Worm (Caenorhabditis elegans) whole organism, L4/young adult: ENCODE results near the gene acl-9.

Source experiments
- W03F9.2 ChIP-seq: fragments of 150-350 bp; optimal IDR thresholded peaks from 2 replicates; lab custom pipeline; 2014; ENCODE audit warnings: missing biosample characterization, missing genetic modification characterization
- dao-5 ChIP-seq: sonication (generic microtip); optimal IDR thresholded peaks from 2 replicates; lab custom pipeline; 2016; ENCODE audit warnings: missing genotype, missing genetic modification characterization, moderate library complexity, missing compliant biosample characterization
- him-1 ChIP-seq: sonication (generic microtip); optimal IDR thresholded peaks from 2 replicates; lab custom pipeline; 2016; ENCODE audit warnings: missing genotype, missing genetic modification reagents, missing genetic modification characterization, missing compliant biosample characterization

acl-9 gene

ce11 chrV:6453122-6453521 lies at the start of gene acl-9:
Gene acl-9 (plus strand): TSS chrV:6453226.
- TF ChIP-seq him-1 = no peak
- no peak for TF ChIP-seq W03F9.2 (tag; lab: Kevin White, UChicago)
- TF ChIP-seq dao-5 (tag; lab: Kevin White, UChicago) = no peak

- TF ChIP-seq dao-5 (tag; lab: Kevin White, UChicago) (no peak), him-1 (no peak), W03F9.2 (tag; lab: Kevin White, UChicago) (no peak)
These were observed 45.4 kb upstream of the acl-9 start for ce11 chrV:6407587-6407986.

ce11 chrV:6408733-6409227 lies 44.2 kb upstream of the acl-9 start, which contains the start of gene bcf-1:
Gene bcf-1 (minus strand): TSS chrV:6408783.
- TF ChIP-seq dao-5 (tag; lab: Kevin White, UChicago) (no peak), him-1 (no peak), W03F9.2 (tag; lab: Kevin White, UChicago) (no peak)

DNA sequence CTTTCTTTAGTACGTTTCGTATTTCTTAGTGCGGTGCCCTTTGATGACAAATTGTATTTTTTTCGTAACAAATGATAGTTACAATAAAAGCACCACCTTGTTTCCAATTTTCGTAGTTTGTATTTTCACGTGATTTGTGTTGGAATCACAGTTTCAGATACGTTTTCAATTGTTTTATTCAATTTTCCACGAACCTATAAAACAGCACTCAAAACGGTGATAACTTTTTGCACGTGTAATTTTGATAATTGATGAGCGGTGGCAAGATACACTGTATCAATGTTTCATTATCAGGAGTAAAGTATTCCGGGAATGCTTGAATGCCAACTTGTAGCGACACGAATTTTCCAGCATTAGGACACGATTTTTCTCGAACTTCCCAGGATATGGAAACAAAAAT lies 41.9 kb upstream of the acl-9 start:
- TF ChIP-seq W03F9.2 (tag; lab: Kevin White, UChicago) (no peak), him-1 (no peak), dao-5 (tag; lab: Kevin White, UChicago) (no peak)

ce11 chrV:6413057-6413456 lies 40.0 kb upstream of the acl-9 start:
- TF ChIP-seq dao-5 (tag; lab: Kevin White, UChicago) (no peak), him-1 (no peak), W03F9.2 (tag; lab: Kevin White, UChicago) (no peak)

DNA sequence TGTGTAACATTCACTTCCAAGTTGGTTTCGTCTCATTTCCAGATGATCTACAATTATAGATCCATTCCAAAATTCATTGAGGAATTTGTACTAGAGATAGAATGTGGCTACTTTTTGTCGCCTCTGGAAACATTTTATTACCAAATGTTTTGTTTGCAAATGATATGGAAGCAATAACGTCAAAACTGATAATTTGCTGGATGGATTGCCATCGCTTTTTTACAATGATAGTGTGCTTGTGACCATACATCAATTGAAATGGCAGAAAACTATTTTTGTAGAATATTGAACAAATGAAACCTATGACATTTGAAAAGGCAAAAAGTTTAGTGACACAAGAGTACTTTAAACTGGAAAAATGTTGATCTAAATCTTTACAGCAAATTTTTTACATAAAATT lies 38.6 kb upstream of the acl-9 start:
- TF ChIP-seq W03F9.2 (tag; lab: Kevin White, UChicago) = no peak
- no peak for TF ChIP-seq him-1

- TF ChIP-seq W03F9.2 (tag; lab: Kevin White, UChicago) (no peak), him-1 (no peak)
These were observed 38.0 kb upstream of the acl-9 start, which contains the start of gene cht-6 for ce11 chrV:6414985-6415384. Gene cht-6 (plus strand): TSS chrV:6414993.

- TF ChIP-seq dao-5 (tag; lab: Kevin White, UChicago) = no peak
- no peak for TF ChIP-seq him-1
- no peak for TF ChIP-seq W03F9.2 (tag; lab: Kevin White, UChicago)
These were observed 29.0 kb upstream of the acl-9 start, which contains the start of gene urb-1 for ce11 chrV:6424055-6424454. Gene urb-1 (minus strand): TSS chrV:6424155.

DNA sequence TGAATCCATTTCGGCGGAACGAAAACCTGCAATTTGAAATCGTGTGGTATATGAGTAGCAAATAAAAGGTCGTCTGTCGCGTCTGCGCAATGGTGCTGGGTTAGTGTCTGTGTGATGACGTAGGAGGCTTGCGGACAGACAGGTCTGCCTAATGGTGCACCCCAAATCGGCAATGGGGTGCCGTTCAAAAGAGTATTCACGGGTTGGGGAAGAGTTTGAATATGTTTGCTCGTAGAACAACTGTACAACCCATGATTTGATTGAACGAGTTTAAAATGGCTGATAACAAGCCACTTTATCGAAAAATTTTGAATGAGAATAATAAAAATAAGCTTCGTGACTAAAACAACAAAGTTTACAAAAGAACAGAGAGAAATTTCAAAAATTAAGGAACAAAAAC lies 27.1 kb upstream of the acl-9 start, which contains the start of gene T05H4.11:
TSS of gene T05H4.11 (minus strand) at position 335 of the 400 bp plus-strand sequence.
- TF ChIP-seq W03F9.2 (tag; lab: Kevin White, UChicago) (no peak), dao-5 (tag; lab: Kevin White, UChicago) (no peak), him-1 (no peak)

ce11 chrV:6426843-6427242 lies 26.2 kb upstream of the acl-9 start, which contains the start of gene atp-4:
Gene atp-4 (minus strand): TSS chrV:6427112.
- no peak for TF ChIP-seq W03F9.2 (tag; lab: Kevin White, UChicago)
- no peak for TF ChIP-seq dao-5 (tag; lab: Kevin White, UChicago)
- TF ChIP-seq him-1 = no peak

DNA sequence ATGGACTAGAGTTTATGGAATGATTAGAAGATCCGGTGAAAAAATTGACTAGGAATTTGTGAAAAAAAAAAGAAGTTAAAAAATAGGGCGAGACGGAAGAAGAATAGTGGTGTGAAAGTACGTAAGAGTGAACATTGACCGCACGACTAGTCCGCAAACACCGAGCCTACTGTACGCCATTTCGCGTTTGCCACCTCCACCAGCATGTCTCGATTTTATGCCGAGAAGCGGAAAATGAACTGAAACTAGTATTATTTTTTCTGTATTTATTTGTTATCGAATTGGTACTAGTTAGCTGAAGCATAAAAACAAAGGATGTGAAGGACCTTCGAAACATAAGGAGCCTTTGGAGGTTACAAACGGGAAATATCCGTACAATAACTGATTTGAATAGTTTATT lies 25.6 kb upstream of the acl-9 start:
- TF ChIP-seq W03F9.2 (tag; lab: Kevin White, UChicago) = peak; percentile 38
- no peak for TF ChIP-seq dao-5 (tag; lab: Kevin White, UChicago)
- no peak for TF ChIP-seq him-1

- TF ChIP-seq W03F9.2 (tag; lab: Kevin White, UChicago) = no peak
These were observed 23.1 kb upstream of the acl-9 start, which contains the start of gene alh-4 for ce11 chrV:6429870-6430339. Gene alh-4 (minus strand): TSS chrV:6429920.

ce11 chrV:6430526-6431371 lies 22.3 kb upstream of the acl-9 start:
- TF ChIP-seq him-1 (no peak), dao-5 (tag; lab: Kevin White, UChicago) (no peak), W03F9.2 (tag; lab: Kevin White, UChicago) (no peak)

- TF ChIP-seq dao-5 (tag; lab: Kevin White, UChicago) (no peak), W03F9.2 (tag; lab: Kevin White, UChicago) (peak; percentile 83), him-1 (no peak)
These were observed 19.4 kb upstream of the acl-9 start, which contains the start of the genes gad-1 and erfa-1 for ce11 chrV:6433446-6434178. Gene gad-1 (minus strand): TSS chrV:6433496. Gene erfa-1 (plus strand): TSS chrV:6434128.
